Fruit fly (Drosophila melanogaster) whole organism, wandering third instar larva: ENCODE measurements around the gene gro.

ENCODE experiments used
- Abd-B ChIP-seq: fragments of >200 bp; optimal IDR thresholded peaks from 2 replicates; lab custom pipeline; 2017; ENCODE audit warnings: missing biosample characterization, missing genetic modification characterization
- CG32264 ChIP-seq: fragments of 200-800 bp; sonication (Bioruptor generic); optimal IDR thresholded peaks from 2 replicates; lab custom pipeline; 2016; ENCODE audit warnings: missing biosample characterization, missing genetic modification characterization
- CG9705 ChIP-seq: fragments of 200-800 bp; sonication (Bioruptor generic); optimal IDR thresholded peaks from 2 replicates; lab custom pipeline; 2018; ENCODE audit warnings: missing biosample characterization, mild to moderate bottlenecking, missing genetic modification characterization
- CrebA ChIP-seq: fragments of 200-800 bp; sonication (Bioruptor generic); optimal IDR thresholded peaks from 2 replicates; lab custom pipeline; 2016; ENCODE audit warnings: missing biosample characterization, mild to moderate bottlenecking, missing genetic modification characterization, borderline replicate concordance
- Dfd ChIP-seq: fragments of >200 bp; optimal IDR thresholded peaks from 2 replicates; lab custom pipeline; 2017; ENCODE audit warnings: missing biosample characterization, missing genetic modification characterization
- Dif ChIP-seq: fragments of 200-275, 200-300 bp; sonication (Bioruptor generic); optimal IDR thresholded peaks from 2 replicates; lab custom pipeline; 2018; ENCODE audit warnings: missing biosample characterization, missing genetic modification characterization; ENCODE audit not compliant: partially characterized antibody
- GATAd ChIP-seq: sonication (Bioruptor generic); optimal IDR thresholded peaks from 2 replicates; lab custom pipeline; 2016; ENCODE audit warnings: missing biosample characterization, missing genetic modification characterization
- HLH106 ChIP-seq: fragments of 200-800 bp; optimal IDR thresholded peaks from 3 replicates; lab custom pipeline; 2019; ENCODE audit warnings: missing biosample characterization, mild to moderate bottlenecking, missing genetic modification characterization, moderate library complexity
- Hnf4 ChIP-seq: fragments of 200-800 bp; sonication (Bioruptor generic); optimal IDR thresholded peaks from 2 replicates; lab custom pipeline; 2016; ENCODE audit warnings: missing biosample characterization, mild to moderate bottlenecking, missing genetic modification characterization
- Hr78 ChIP-seq: fragments of >200 bp; optimal IDR thresholded peaks from 2 replicates; lab custom pipeline; 2017; ENCODE audit warnings: missing biosample characterization, missing genetic modification characterization
- Hr83 ChIP-seq: fragments of 200-300 bp; sonication (Bioruptor generic); optimal IDR thresholded peaks from 2 replicates; lab custom pipeline; 2016; ENCODE audit warnings: missing biosample characterization, mild to moderate bottlenecking, missing genetic modification characterization, moderate library complexity; ENCODE audit not compliant: poor library complexity, severe bottlenecking
- Jra ChIP-seq: sonication (Bioruptor generic); optimal IDR thresholded peaks from 2 replicates; lab custom pipeline; 2016; ENCODE audit warnings: missing biosample characterization, missing genetic modification characterization
- Mio ChIP-seq: sonication (Bioruptor generic); optimal IDR thresholded peaks from 2 replicates; lab custom pipeline; 2016; ENCODE audit warnings: missing biosample characterization, missing genetic modification characterization
- Myc ChIP-seq: fragments of >200 bp; optimal IDR thresholded peaks from 2 replicates; lab custom pipeline; 2017
- N ChIP-seq: fragments of >200 bp; optimal IDR thresholded peaks from 2 replicates; lab custom pipeline; 2018; ENCODE audit warnings: missing biosample characterization, missing external identifiers, missing genetic modification characterization
- OdsH ChIP-seq: fragments of 200-800 bp; sonication (Bioruptor generic); optimal IDR thresholded peaks from 2 replicates; lab custom pipeline; 2016; ENCODE audit warnings: missing biosample characterization, mild to moderate bottlenecking, missing genetic modification characterization
- Rel ChIP-seq, 2 experiments: fragments of 200-800 bp; sonication (Bioruptor generic) in 1 of 2; optimal IDR thresholded peaks; 2 replicates in 1 of 2; 3 replicates in 1 of 2; lab custom pipeline; 2016 to 2019; ENCODE audit warnings: mild to moderate bottlenecking in 2 of 2, missing biosample characterization in 2 of 2, missing genetic modification characterization in 2 of 2, moderate library complexity in 1 of 2
- Sp1 ChIP-seq: fragments of 200-800 bp; sonication (Bioruptor generic); optimal IDR thresholded peaks from 3 replicates; lab custom pipeline; 2019; ENCODE audit warnings: missing biosample characterization, mild to moderate bottlenecking, missing genetic modification characterization, moderate library complexity
- Vsx2 ChIP-seq: fragments of 200-300, 225-300 bp; sonication (Bioruptor generic); optimal IDR thresholded peaks from 2 replicates; lab custom pipeline; 2018; ENCODE audit warnings: missing biosample characterization, missing genetic modification characterization; ENCODE audit not compliant: partially characterized antibody
- br ChIP-seq: fragments of 200-800 bp; sonication (Bioruptor generic); optimal IDR thresholded peaks from 2 replicates; lab custom pipeline; 2016; ENCODE audit warnings: missing biosample characterization, missing genetic modification characterization
- brk ChIP-seq: fragments of 200-800 bp; sonication (Bioruptor generic); optimal IDR thresholded peaks from 2 replicates; lab custom pipeline; 2016; ENCODE audit warnings: missing biosample characterization, mild to moderate bottlenecking, missing genetic modification characterization
- dl ChIP-seq, 2 experiments: fragments of 175-275, 200-275 bp in 1 of 2; fragments of 200-275 bp in 1 of 2; sonication (Bioruptor generic); optimal IDR thresholded peaks; lab custom pipeline; 2018; ENCODE audit warnings: mild to moderate bottlenecking in 2 of 2, missing biosample characterization in 2 of 2, missing genetic modification characterization in 2 of 2, moderate library complexity in 2 of 2; ENCODE audit not compliant: partially characterized antibody in 2 of 2, insufficient read depth in 1 of 2
- dmrt93B ChIP-seq: fragments of 200-800 bp; sonication (Bioruptor generic); optimal IDR thresholded peaks from 2 replicates; lab custom pipeline; 2018; ENCODE audit warnings: missing biosample characterization, mild to moderate bottlenecking, missing genetic modification characterization
- dsf ChIP-seq: sonication (Bioruptor generic); optimal IDR thresholded peaks from 2 replicates; lab custom pipeline; 2016; ENCODE audit warnings: missing biosample characterization, missing genetic modification characterization, borderline replicate concordance
- ey ChIP-seq: fragments of 200-800 bp; sonication (Bioruptor generic); optimal IDR thresholded peaks from 2 replicates; lab custom pipeline; 2016; ENCODE audit warnings: missing biosample characterization, missing genetic modification characterization
- foxo ChIP-seq, 2 experiments: fragments of 200-800 bp; sonication (Bioruptor generic); optimal IDR thresholded peaks; 2 replicates in 1 of 2; 3 replicates in 1 of 2; lab custom pipeline; 2016 to 2017; ENCODE audit warnings: missing biosample characterization in 2 of 2, missing genetic modification characterization in 2 of 2
- fru ChIP-seq: fragments of 200-800 bp; sonication (Bioruptor generic); optimal IDR thresholded peaks from 3 replicates; lab custom pipeline; 2016; ENCODE audit warnings: missing biosample characterization, mild to moderate bottlenecking, missing genetic modification characterization
- h ChIP-seq: fragments of 200-800 bp; sonication (Bioruptor generic); optimal IDR thresholded peaks from 3 replicates; lab custom pipeline; 2016; ENCODE audit warnings: missing biosample characterization, mild to moderate bottlenecking, missing genetic modification characterization
- jim ChIP-seq: fragments of 175-275, 200-325 bp; sonication (Bioruptor generic); optimal IDR thresholded peaks from 2 replicates; lab custom pipeline; 2016; ENCODE audit warnings: missing biosample characterization, mild to moderate bottlenecking, missing genetic modification characterization
- lola ChIP-seq: fragments of >200 bp; optimal IDR thresholded peaks from 2 replicates; lab custom pipeline; 2017; ENCODE audit warnings: missing biosample characterization, missing genetic modification characterization
- pan ChIP-seq: fragments of >200 bp; optimal IDR thresholded peaks from 2 replicates; lab custom pipeline; 2017
- psq ChIP-seq: fragments of 200-800 bp; sonication (Bioruptor generic); optimal IDR thresholded peaks from 3 replicates; lab custom pipeline; 2017; ENCODE audit warnings: missing biosample characterization, mild to moderate bottlenecking, missing genetic modification characterization, moderate library complexity
- rgr ChIP-seq: fragments of 200-800 bp; sonication (Bioruptor generic); optimal IDR thresholded peaks from 3 replicates; lab custom pipeline; 2016; ENCODE audit warnings: missing biosample characterization, mild to moderate bottlenecking, missing genetic modification characterization
- sage ChIP-seq: fragments of 200-800 bp; sonication (Bioruptor generic); optimal IDR thresholded peaks from 2 replicates; lab custom pipeline; 2016; ENCODE audit warnings: missing biosample characterization, mild to moderate bottlenecking, missing genetic modification characterization
- sv ChIP-seq: fragments of 200-800 bp; sonication (Bioruptor generic); optimal IDR thresholded peaks from 3 replicates; lab custom pipeline; 2016; ENCODE audit warnings: missing biosample characterization, missing genetic modification characterization
- tai ChIP-seq: sonication (Bioruptor generic); optimal IDR thresholded peaks from 2 replicates; lab custom pipeline; 2016; ENCODE audit warnings: missing biosample characterization, missing genetic modification characterization
- usp ChIP-seq: fragments of >200 bp; optimal IDR thresholded peaks from 2 replicates; lab custom pipeline; 2017; ENCODE audit warnings: missing biosample characterization, missing genetic modification characterization
- woc ChIP-seq: sonication (Bioruptor generic); optimal IDR thresholded peaks from 2 replicates; lab custom pipeline; 2016; ENCODE audit warnings: missing biosample characterization, mild to moderate bottlenecking, missing genetic modification characterization

Gene gro

DNA sequence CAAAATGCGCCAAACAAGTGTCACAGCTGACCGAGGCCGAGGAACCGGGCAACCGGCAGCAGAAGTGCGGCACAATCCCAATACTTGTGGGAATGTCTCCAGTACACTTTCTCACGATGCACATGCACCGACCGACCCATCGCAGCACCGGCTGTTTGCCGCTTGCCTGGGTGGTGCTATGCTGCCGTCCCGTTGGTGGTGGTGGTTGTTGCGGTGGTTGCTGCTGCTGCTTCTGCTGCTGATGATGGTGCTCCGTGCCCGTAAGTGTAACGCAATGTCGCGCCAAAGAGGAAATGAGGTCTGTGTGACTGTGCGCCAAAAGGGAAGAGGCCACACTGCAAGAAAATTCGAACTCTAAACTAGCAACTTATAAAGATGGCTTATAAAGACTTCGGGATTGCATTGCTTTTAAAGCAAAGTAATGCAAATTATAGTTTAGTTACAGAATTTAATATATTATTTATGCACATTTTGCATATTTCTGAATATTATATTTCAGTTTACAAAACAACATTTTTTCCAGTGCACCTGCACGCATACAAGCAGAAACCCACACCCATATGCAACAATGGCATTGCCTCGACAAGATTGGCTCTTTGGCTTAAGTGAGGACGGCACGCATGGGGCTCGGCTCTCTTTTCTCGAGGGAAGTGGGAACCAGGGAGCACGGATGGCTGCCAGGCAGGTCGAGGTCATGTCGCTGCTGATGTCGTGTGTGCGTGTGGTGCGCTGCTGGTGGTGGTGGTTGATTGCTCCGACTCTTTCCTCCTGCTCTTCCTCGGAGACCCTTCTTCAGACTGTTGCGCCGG, 45.1 kb upstream of the gro start, which contains the start of gene CG43116 (continued):
- TF ChIP-seq N (GFP tag; lab: Kevin White, UChicago): no peak
- TF ChIP-seq GATAd (GFP tag; lab: Kevin White, UChicago): no peak
- TF ChIP-seq sage (GFP tag; lab: Kevin White, UChicago): peak; percentile 83
- TF ChIP-seq Vsx2 (GFP tag; lab: Kevin White, UChicago): no peak

DNA sequence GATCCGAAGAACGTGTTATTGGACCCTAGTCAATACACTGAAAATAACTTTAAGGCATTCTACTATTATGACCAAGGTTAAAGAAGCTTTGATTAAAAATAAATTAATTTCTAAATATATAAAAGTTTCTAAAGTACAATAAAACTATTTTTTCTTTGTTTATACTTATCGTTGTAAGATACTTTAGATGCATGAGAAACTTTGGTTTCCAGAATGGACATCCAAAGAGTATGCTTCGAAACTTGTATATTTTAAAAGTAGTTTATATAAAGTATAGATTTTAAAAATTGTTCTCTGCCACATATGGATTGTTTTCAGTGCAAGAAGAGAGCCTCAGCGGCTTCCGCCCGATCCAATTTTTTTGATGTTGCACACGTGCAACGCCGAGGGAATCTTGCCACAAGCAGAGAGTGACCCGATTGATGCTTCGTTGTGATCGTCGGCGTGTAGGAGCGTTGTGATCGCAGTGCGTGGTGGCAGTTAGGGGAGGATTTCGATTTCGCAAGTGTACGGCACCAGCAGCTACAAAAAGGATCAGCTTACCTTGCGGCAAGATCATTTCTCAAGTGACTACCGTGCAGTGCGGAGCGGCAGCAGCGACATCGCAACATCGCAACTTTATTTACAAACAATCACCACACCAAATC, 44.3 kb upstream of the gro start:
- no peak for TF ChIP-seq usp (GFP tag; lab: Kevin White, UChicago)
- TF ChIP-seq br (GFP tag; lab: Kevin White, UChicago): peak; percentile 32
- TF ChIP-seq Hr78 (GFP tag; lab: Kevin White, UChicago): no peak
- TF ChIP-seq CrebA (GFP tag; lab: Kevin White, UChicago): no peak
- TF ChIP-seq sage (GFP tag; lab: Kevin White, UChicago): peak; percentile 69
- peak; percentile 85 for TF ChIP-seq psq (GFP tag; lab: Kevin White, UChicago)
- no peak for TF ChIP-seq N (GFP tag; lab: Kevin White, UChicago)
- no peak for TF ChIP-seq Vsx2 (GFP tag; lab: Kevin White, UChicago)
- TF ChIP-seq GATAd (GFP tag; lab: Kevin White, UChicago): no peak
- TF ChIP-seq rgr (GFP tag; lab: Kevin White, UChicago): peak; percentile 86
- no peak for TF ChIP-seq jim (GFP tag; lab: Kevin White, UChicago)
- peak; percentile 52 for TF ChIP-seq Rel (GFP tag; optimal IDR thresholded peaks at IDR 0.05; lab: Kevin White, UChicago)
- TF ChIP-seq Rel (tag; optimal IDR thresholded peaks at IDR 0.05; lab: Kevin White, UChicago): peak; percentile 51
- TF ChIP-seq HLH106: peak; percentile 93
- peak; percentile 2 for TF ChIP-seq woc (GFP tag; lab: Kevin White, UChicago)
- no peak for TF ChIP-seq CG32264
- TF ChIP-seq Dfd: no peak
- no peak for TF ChIP-seq Dif (GFP tag; lab: Kevin White, UChicago)
- no peak for TF ChIP-seq dl (GFP tag; optimal IDR thresholded peaks at IDR 0.05; lab: Kevin White, UChicago; ENCODE audit: insufficient read depth in 1 of 2, partially characterized antibody in 2 of 2)
- peak; percentile 96 for TF ChIP-seq Sp1 (GFP tag; lab: Kevin White, UChicago)
- no peak for TF ChIP-seq Mio (GFP tag; lab: Kevin White, UChicago)
- TF ChIP-seq Jra: no peak
- TF ChIP-seq CG9705 (GFP tag; lab: Kevin White, UChicago): peak; percentile 72
- TF ChIP-seq Abd-B: no peak
- TF ChIP-seq foxo (GFP tag; optimal IDR thresholded peaks at IDR 0.05; lab: Kevin White, UChicago): peak in 1 of 2 experiments; percentile 87
- TF ChIP-seq sv (GFP tag; lab: Kevin White, UChicago): no peak
- TF ChIP-seq h: peak; percentile 83
- TF ChIP-seq Hr83 (GFP tag; lab: Kevin White, UChicago): no peak
- TF ChIP-seq pan (lab: Kevin White, UChicago): no peak
- peak; percentile 64 for TF ChIP-seq brk (GFP tag; lab: Kevin White, UChicago)
- TF ChIP-seq lola: no peak
- TF ChIP-seq fru (GFP tag; lab: Kevin White, UChicago): peak; percentile 80
- no peak for TF ChIP-seq Myc
- TF ChIP-seq Hnf4: peak; percentile 60
- TF ChIP-seq tai: no peak
- TF ChIP-seq ey (GFP tag; lab: Kevin White, UChicago): peak; percentile 56
- TF ChIP-seq dmrt93B: peak; percentile 86
- peak; percentile 89 for TF ChIP-seq OdsH
- no peak for TF ChIP-seq dsf
